Worm (Caenorhabditis elegans): ENCODE data around the gene C46A5.1.

C46A5.1 gene

ce11 chrIV:7782292-7782691 lies 18.6 kb downstream of the C46A5.1 start, which contains the start of gene sec-10 (continued):
- TF ChIP-seq F52B5.7 (tag; optimal IDR thresholded peaks at IDR 0.05) (no peak), nfyb-1 (GFP tag; IDR thresholded peaks at IDR 0.05) (no peak), F57C9.4 (tag; optimal IDR thresholded peaks at IDR 0.05) (no peak), pbrm-1 (GFP tag; IDR thresholded peaks at IDR 0.05) (0 out of 2 replicates have a peak, but pooled peaks have one; percentile 35), B0019.2 (GFP tag; conservative IDR thresholded peaks at IDR 0.05) (no peak), sea-2 (GFP tag; IDR thresholded peaks at IDR 0.05) (no peak), ztf-25 (GFP tag; IDR thresholded peaks at IDR 0.05) (no peak), efl-1 (GFP tag; optimal IDR thresholded peaks at IDR 0.05) (no peak), snpc-4 (GFP tag; optimal IDR thresholded peaks at IDR 0.05) (no peak), snpc-4 (tag; optimal IDR thresholded peaks at IDR 0.05) (no peak)

- peak; percentile 63 for TF ChIP-seq nhr-80 (tag; optimal IDR thresholded peaks at IDR 0.05)
- TF ChIP-seq hsf-1 (GFP tag; IDR thresholded peaks at IDR 0.05) = 0 out of 2 replicates have a peak, but pooled peaks have one; percentile 44
- TF ChIP-seq F33H1.4 (GFP tag; IDR thresholded peaks at IDR 0.05) = no peak
- no peak for TF ChIP-seq madf-6 (GFP tag; IDR thresholded peaks at IDR 0.05)
These were observed 20.2 kb downstream of the C46A5.1 start, which contains the start of gene tag-321 for ce11 chrIV:7783801-7784411. Gene tag-321, minus strand, starts transcription at chrIV:7783851.

ce11 chrIV:7785506-7786065 lies 21.9 kb downstream of the C46A5.1 start, which contains the start of gene tag-322:
Gene tag-322, minus strand, starts transcription at chrIV:7785556.
- no peak for TF ChIP-seq gei-17 (GFP tag; optimal IDR thresholded peaks at IDR 0.05)
- TF ChIP-seq tbp1 (GFP tag; optimal IDR thresholded peaks at IDR 0.05) = peak; percentile 16
- TF ChIP-seq lin-40 (tag; optimal IDR thresholded peaks at IDR 0.05) = peak; percentile 41
- TF ChIP-seq repo-1 (tag; optimal IDR thresholded peaks at IDR 0.05) = no peak
- 0 out of 2 replicates have a peak, but pooled peaks have one; percentile 6 for TF ChIP-seq hmg-1.2 (GFP tag; IDR thresholded peaks at IDR 0.05)
- TF ChIP-seq mcd-1 (GFP tag; IDR thresholded peaks at IDR 0.05) = peak; percentile 93
- peak; percentile 19 for TF ChIP-seq lsl-1 (GFP tag; optimal IDR thresholded peaks at IDR 0.05)
- no peak for TF ChIP-seq F39B2.1 (GFP tag; IDR thresholded peaks at IDR 0.05)
- TF ChIP-seq bed-1 (GFP tag; IDR thresholded peaks at IDR 0.05) = no peak
- no peak for TF ChIP-seq F55B11.4 (tag; optimal IDR thresholded peaks at IDR 0.05; ENCODE audit: borderline replicate concordance, insufficient read depth)
- TF ChIP-seq cebp-1 (GFP tag; IDR thresholded peaks at IDR 0.05) = no peak
- peak; percentile 41 for TF ChIP-seq cebp-1 (tag; optimal IDR thresholded peaks at IDR 0.05)
- 0 out of 2 replicates have a peak, but pooled peaks have one; percentile 26 for TF ChIP-seq dox-1 (GFP tag; IDR thresholded peaks at IDR 0.05)
- TF ChIP-seq snpc-4 (GFP tag; optimal IDR thresholded peaks at IDR 0.05) = no peak
- TF ChIP-seq snpc-4 (tag; optimal IDR thresholded peaks at IDR 0.05) = peak in 2 of 4 experiments; percentile 19 to 42
- peak; percentile 47; the same call in 1 of the 2 replicates for TF ChIP-seq F33H1.4 (GFP tag; IDR thresholded peaks at IDR 0.05)
- TF ChIP-seq nfyb-1 (GFP tag; IDR thresholded peaks at IDR 0.05) = peak; percentile 62; the same call in 1 of the 2 replicates
- peak; percentile 35 for TF ChIP-seq ZK185.1 (tag; optimal IDR thresholded peaks at IDR 0.05; ENCODE audit: poor library complexity, severe bottlenecking)
- 0 out of 2 replicates have a peak, but pooled peaks have one; percentile 24 for TF ChIP-seq ceh-100 (GFP tag; IDR thresholded peaks at IDR 0.05)
- peak; percentile 50; the same call in 1 of the 2 replicates for TF ChIP-seq ekl-4 (GFP tag; IDR thresholded peaks at IDR 0.05)
- peak in 1 of 3 experiments; percentile 62 for TF ChIP-seq lin-35 (GFP tag; optimal IDR thresholded peaks at IDR 0.05)
- TF ChIP-seq B0336.3 (GFP tag; IDR thresholded peaks at IDR 0.05) = 0 out of 2 replicates have a peak, but pooled peaks have one; percentile 39
- peak; percentile 59 for TF ChIP-seq madf-6 (GFP tag; IDR thresholded peaks at IDR 0.05)
- TF ChIP-seq nfya-2 (GFP tag; IDR thresholded peaks at IDR 0.05) = no peak
- TF ChIP-seq F49E8.2 (tag; optimal IDR thresholded peaks at IDR 0.05; ENCODE audit: insufficient read depth) = peak; percentile 39
- TF ChIP-seq pbrm-1 (GFP tag; IDR thresholded peaks at IDR 0.05) = 0 out of 2 replicates have a peak, but pooled peaks have one; percentile 30
- peak; percentile 58 for TF ChIP-seq snpc-1.3 (tag; optimal IDR thresholded peaks at IDR 0.05; ENCODE audit: insufficient read depth)
- peak; percentile 1 for TF ChIP-seq ceh-27 (GFP tag; optimal IDR thresholded peaks at IDR 0.05)
- no peak for TF ChIP-seq ztf-26 (tag; optimal IDR thresholded peaks at IDR 0.05)
- TF ChIP-seq nfya-1 (tag; optimal IDR thresholded peaks at IDR 0.05; ENCODE audit: borderline replicate concordance, insufficient read depth) = no peak
- no peak for TF ChIP-seq let-607 (tag; optimal IDR thresholded peaks at IDR 0.05)
- peak; percentile 19 for TF ChIP-seq attf-5 (GFP tag; optimal IDR thresholded peaks at IDR 0.05)
- peak; percentile 28 for TF ChIP-seq F23B12.7 (tag; optimal IDR thresholded peaks at IDR 0.05; ENCODE audit: insufficient read depth)

All from whole organism, young adult.